Worm (Caenorhabditis elegans) whole organism, L3 larva: ENCODE data around the gene his-72.

Experiments used
- elt-2 ChIP-seq: sonication (generic microtip); optimal IDR thresholded peaks from 2 replicates; lab custom pipeline; 2016; ENCODE audit warnings: missing genetic modification reagents, mild to moderate bottlenecking, missing genetic modification characterization, missing compliant biosample characterization
- eor-1 ChIP-seq, 2 experiments: fragments of 150-350 bp; optimal IDR thresholded peaks; 2 replicates each; lab custom pipeline; 2014 to 2018; ENCODE audit warnings: missing biosample characterization in 2 of 2, missing genetic modification characterization in 2 of 2
- jun-1 ChIP-seq: fragments of 150-350 bp; optimal IDR thresholded peaks from 2 replicates; lab custom pipeline; 2014; ENCODE audit warnings: missing biosample characterization, missing genetic modification reagents, missing genetic modification characterization
- lin-15B ChIP-seq: fragments of 150-350 bp; optimal IDR thresholded peaks from 2 replicates; lab custom pipeline; 2014; ENCODE audit warnings: missing biosample characterization, missing genetic modification characterization
- nhr-67 ChIP-seq: fragments of 150-350 bp; optimal IDR thresholded peaks from 2 replicates; lab custom pipeline; 2014; ENCODE audit warnings: missing biosample characterization, missing genetic modification characterization
- pha-4 ChIP-seq: fragments of 150-350 bp; optimal IDR thresholded peaks from 2 replicates; lab custom pipeline; 2014; ENCODE audit warnings: missing biosample characterization, missing genetic modification reagents, missing genetic modification characterization
- pqm-1 ChIP-seq: fragments of 150-350 bp; optimal IDR thresholded peaks from 2 replicates; lab custom pipeline; 2017; ENCODE audit warnings: missing biosample characterization, missing genetic modification characterization, inconsistent platforms

Gene his-72

DNA sequence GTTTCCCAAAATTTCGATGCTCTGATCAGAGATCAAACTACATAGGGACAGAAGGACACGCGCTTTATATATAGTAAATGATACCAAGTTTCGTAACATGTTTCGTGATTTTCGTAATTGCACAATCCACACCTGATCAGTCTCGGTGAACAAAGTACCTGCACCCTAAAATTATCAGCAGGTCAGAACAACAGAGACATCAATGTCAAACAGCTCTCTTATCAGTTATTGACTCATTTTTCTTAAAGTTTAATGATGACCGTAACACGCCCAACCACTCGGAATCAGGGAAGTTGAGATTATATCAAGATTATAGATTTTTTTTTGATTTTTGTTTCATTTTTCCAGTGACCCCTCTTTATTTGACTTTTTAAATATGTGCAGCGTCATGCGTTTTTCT is 51.4 kb downstream of the his-72 start:
- TF ChIP-seq elt-2 (peak; percentile 91), lin-15B (no peak), nhr-67 (tag; lab: Kevin White, UChicago) (no peak), eor-1 (tag; optimal IDR thresholded peaks at IDR 0.05; lab: Kevin White, UChicago) (no peak), pqm-1 (peak; percentile 88), pha-4 (tag; lab: Kevin White, UChicago) (peak; percentile 11), jun-1 (tag; lab: Kevin White, UChicago) (peak; percentile 83)
- TF ChIP-seq, all 47 proteins: peak for 4
